Worm (Caenorhabditis elegans) whole organism, early embryonic: ENCODE results near the gene irld-38.

Experiments used
- B0310.2 ChIP-seq: sonication (generic microtip); optimal IDR thresholded peaks from 2 replicates; lab custom pipeline; 2016; ENCODE audit warnings: mild to moderate bottlenecking, missing genetic modification characterization, missing compliant biosample characterization
- F13C5.2 ChIP-seq: sonication (generic microtip); optimal IDR thresholded peaks from 2 replicates; lab custom pipeline; 2017; ENCODE audit warnings: mild to moderate bottlenecking, missing genetic modification characterization, inconsistent platforms, missing compliant biosample characterization
- aly-1 ChIP-seq: sonication (generic microtip); optimal IDR thresholded peaks from 2 replicates; lab custom pipeline; 2016; ENCODE audit warnings: missing genetic modification characterization, missing compliant biosample characterization
- ama-1 ChIP-seq: fragments of 150-350 bp; optimal IDR thresholded peaks from 2 replicates; lab custom pipeline; 2014
- ceh-13 ChIP-seq: fragments of 200-800 bp; sonication (Bioruptor generic); optimal IDR thresholded peaks from 2 replicates; lab custom pipeline; 2018; ENCODE audit warnings: mild to moderate bottlenecking, missing genetic modification characterization, missing compliant biosample characterization
- ceh-36 ChIP-seq: sonication (generic microtip); optimal IDR thresholded peaks from 2 replicates; lab custom pipeline; 2016; ENCODE audit warnings: missing genetic modification characterization, inconsistent platforms, missing compliant biosample characterization
- ets-7 ChIP-seq: sonication (generic microtip); optimal IDR thresholded peaks from 2 replicates; lab custom pipeline; 2016; ENCODE audit warnings: missing genotype, missing genetic modification characterization, missing compliant biosample characterization
- flt-1 ChIP-seq: fragments of 200-800 bp; sonication (Bioruptor generic); IDR thresholded peaks from 2 replicates; pipeline ENCODE4 v1.3.6; 2022; ENCODE audit warnings: missing genetic modification characterization, missing compliant biosample characterization
- hmbx-1 ChIP-seq: sonication (generic microtip); optimal IDR thresholded peaks from 2 replicates; lab custom pipeline; 2016; ENCODE audit warnings: mild to moderate bottlenecking, missing genetic modification characterization, missing compliant biosample characterization
- hmg-4 ChIP-seq: fragments of 200-800 bp; sonication (Bioruptor generic); optimal IDR thresholded peaks from 2 replicates; lab custom pipeline; 2018; ENCODE audit warnings: mild to moderate bottlenecking, missing genetic modification characterization, missing compliant biosample characterization
- hnd-1 ChIP-seq: sonication (generic microtip); optimal IDR thresholded peaks from 2 replicates; lab custom pipeline; 2016; ENCODE audit warnings: missing genetic modification characterization, missing compliant biosample characterization
- pes-1 ChIP-seq: fragments of 200-800 bp; sonication (Bioruptor generic); IDR thresholded peaks from 2 replicates; pipeline ENCODE4 v1.3.6; 2022; ENCODE audit warnings: missing genetic modification reagents, missing genetic modification characterization, missing compliant biosample characterization
- scrt-1 ChIP-seq: fragments of 200-800 bp; sonication (Bioruptor generic); IDR thresholded peaks from 2 replicates; pipeline ENCODE4 v1.3.6; 2022; ENCODE audit warnings: missing genetic modification characterization, missing compliant biosample characterization
- sea-1 ChIP-seq: fragments of 200-800 bp; sonication (Bioruptor generic); conservative IDR thresholded peaks from 2 replicates; pipeline ENCODE4 v1.3.6; 2022; ENCODE audit warnings: missing genetic modification characterization, missing compliant biosample characterization
- tbx-11 ChIP-seq: fragments of 200-800 bp; sonication (Bioruptor generic); IDR thresholded peaks from 2 replicates; pipeline ENCODE4 v1.3.6; 2022; ENCODE audit warnings: missing genetic modification characterization, missing compliant biosample characterization
- tbx-37 ChIP-seq: fragments of 200-800 bp; sonication (Bioruptor generic); conservative IDR thresholded peaks from 2 replicates; pipeline ENCODE4 v1.3.6; 2022; ENCODE audit warnings: missing genetic modification reagents, missing genetic modification characterization, missing compliant biosample characterization
- tra-4 ChIP-seq: sonication (generic microtip); optimal IDR thresholded peaks from 2 replicates; lab custom pipeline; 2017; ENCODE audit warnings: missing genetic modification characterization, missing compliant biosample characterization

Gene irld-38

ce11 chrV:2985309-2985708 is 46.9 kb downstream of the irld-38 start, which contains the start of gene srw-139:
srw-139 (minus strand) TSS chrV:2985409.
- TF ChIP-seq F13C5.2 (no peak), ceh-13 (GFP tag; lab: Kevin White, UChicago) (no peak), sea-1 (no peak), ama-1 (no peak), flt-1 (GFP tag; lab: Robert Waterston, UW) (no peak), pes-1 (GFP tag; lab: Robert Waterston, UW) (no peak), B0310.2 (tag; lab: Kevin White, UChicago) (no peak), hmbx-1 (tag; lab: Kevin White, UChicago) (no peak), tbx-11 (GFP tag; lab: Robert Waterston, UW) (no peak), hmg-4 (GFP tag; lab: Kevin White, UChicago) (no peak), tra-4 (tag; lab: Kevin White, UChicago) (no peak), ets-7 (tag; lab: Kevin White, UChicago) (no peak)

DNA sequence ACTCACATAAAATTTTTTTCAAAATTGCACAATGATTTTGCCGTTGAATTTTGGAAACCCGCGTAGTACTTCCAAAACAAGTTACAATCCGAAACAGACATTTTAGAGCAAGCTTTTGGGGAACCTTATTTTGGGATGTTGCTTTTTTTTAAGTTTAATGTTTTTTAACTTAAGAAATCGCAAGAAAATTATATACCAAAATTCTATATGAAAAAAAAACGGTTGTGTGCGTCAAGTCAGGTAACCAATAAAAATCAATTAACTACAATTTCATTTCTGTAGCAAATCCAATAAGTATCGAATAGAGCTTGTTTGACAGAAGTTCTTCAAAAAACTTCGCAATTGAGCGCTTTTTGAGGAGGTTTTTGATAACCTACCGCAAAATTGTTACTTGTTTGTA is 48.9 kb downstream of the irld-38 start, which contains the start of gene srw-117:
TSS of gene srw-117 (minus strand) at position 101 of the 400 bp plus-strand sequence.
- no peak for TF ChIP-seq tbx-11 (GFP tag; lab: Robert Waterston, UW)
- no peak for TF ChIP-seq B0310.2 (tag; lab: Kevin White, UChicago)
- no peak for TF ChIP-seq ceh-36
- no peak for TF ChIP-seq tra-4 (tag; lab: Kevin White, UChicago)
- TF ChIP-seq F13C5.2, result no peak
- no peak for TF ChIP-seq ama-1
- TF ChIP-seq sea-1, result no peak
- TF ChIP-seq scrt-1, result no peak
- no peak for TF ChIP-seq ets-7 (tag; lab: Kevin White, UChicago)
- TF ChIP-seq hnd-1 (tag; lab: Kevin White, UChicago), result no peak
- TF ChIP-seq pes-1 (GFP tag; lab: Robert Waterston, UW), result no peak
- TF ChIP-seq hmbx-1 (tag; lab: Kevin White, UChicago), result no peak
- TF ChIP-seq ceh-13 (GFP tag; lab: Kevin White, UChicago), result no peak
- TF ChIP-seq tbx-37 (GFP tag; lab: Robert Waterston, UW), result no peak
- no peak for TF ChIP-seq flt-1 (GFP tag; lab: Robert Waterston, UW)
- no peak for TF ChIP-seq hmg-4 (GFP tag; lab: Kevin White, UChicago)
- TF ChIP-seq aly-1 (tag; lab: Kevin White, UChicago), result no peak

- TF ChIP-seq sea-1 (no peak), F13C5.2 (no peak), hmg-4 (GFP tag; lab: Kevin White, UChicago) (no peak), ama-1 (no peak), tbx-37 (GFP tag; lab: Robert Waterston, UW) (no peak), tbx-11 (GFP tag; lab: Robert Waterston, UW) (no peak), B0310.2 (tag; lab: Kevin White, UChicago) (no peak), aly-1 (tag; lab: Kevin White, UChicago) (no peak), tra-4 (tag; lab: Kevin White, UChicago) (no peak), hmbx-1 (tag; lab: Kevin White, UChicago) (no peak), scrt-1 (no peak)
Observed at ce11 chrV:2979978-2980377, 52.3 kb downstream of the irld-38 start, which contains the start of gene srw-118. srw-118 (minus strand) TSS chrV:2980078.
